Worm (Caenorhabditis elegans) whole organism, L2 larva: ENCODE data around the gene lgc-14.

Experiments
- ama-1 ChIP-seq: fragments of 150-350 bp; optimal IDR thresholded peaks from 2 replicates; lab custom pipeline; 2018; ENCODE audit warnings: inconsistent platforms
- blmp-1 ChIP-seq: sonication (generic microtip); optimal IDR thresholded peaks from 2 replicates; lab custom pipeline; 2017; ENCODE audit warnings: missing genetic modification characterization, mild to moderate bottlenecking, missing compliant biosample characterization, antibody characterized with exemption, moderate library complexity; ENCODE audit not compliant: insufficient read depth
- fos-1 ChIP-seq: fragments of 150-350 bp; optimal IDR thresholded peaks from 2 replicates; lab custom pipeline; 2014; ENCODE audit warnings: missing biosample characterization, missing genetic modification characterization
- lin-39 ChIP-seq: fragments of 150-350 bp; optimal IDR thresholded peaks from 2 replicates; lab custom pipeline; 2014; ENCODE audit warnings: missing biosample characterization, missing genetic modification reagents, missing genetic modification characterization
- mdl-1 ChIP-seq, 2 experiments: fragments of 150-350 bp in 1 of 2; sonication (generic microtip) in 1 of 2; optimal IDR thresholded peaks; 2 replicates each; lab custom pipeline; 2017; ENCODE audit warnings: missing biosample characterization in 2 of 2, missing genetic modification characterization in 2 of 2
- nhr-12 ChIP-seq: fragments of 150-350 bp; optimal IDR thresholded peaks from 2 replicates; lab custom pipeline; 2014; ENCODE audit warnings: missing biosample characterization, missing genetic modification characterization
- nhr-25 ChIP-seq: fragments of 150-350 bp; sonication (generic microtip); optimal IDR thresholded peaks from 3 replicates; lab custom pipeline; 2014; ENCODE audit warnings: missing biosample characterization, missing genetic modification characterization
- skn-1 ChIP-seq: sonication (generic microtip); optimal IDR thresholded peaks from 2 replicates; lab custom pipeline; 2017; ENCODE audit warnings: missing biosample characterization, missing genetic modification characterization
- snpc-4 ChIP-seq: fragments of 150-350 bp; optimal IDR thresholded peaks from 2 replicates; lab custom pipeline; 2014; ENCODE audit warnings: missing biosample characterization, missing genetic modification characterization
- unc-62 ChIP-seq: fragments of 150-350 bp; optimal IDR thresholded peaks from 2 replicates; lab custom pipeline; 2014; ENCODE audit warnings: missing biosample characterization, missing genetic modification reagents, missing genetic modification characterization
- zag-1 ChIP-seq: fragments of 150-350 bp; optimal IDR thresholded peaks from 2 replicates; lab custom pipeline; 2014; ENCODE audit warnings: missing biosample characterization, missing genetic modification characterization
- ztf-1 ChIP-seq: fragments of 200-800 bp; sonication (Bioruptor generic); conservative IDR thresholded peaks from 2 replicates; pipeline ENCODE4 v1.3.6; 2022; ENCODE audit warnings: missing genetic modification characterization, missing compliant biosample characterization

DNA sequence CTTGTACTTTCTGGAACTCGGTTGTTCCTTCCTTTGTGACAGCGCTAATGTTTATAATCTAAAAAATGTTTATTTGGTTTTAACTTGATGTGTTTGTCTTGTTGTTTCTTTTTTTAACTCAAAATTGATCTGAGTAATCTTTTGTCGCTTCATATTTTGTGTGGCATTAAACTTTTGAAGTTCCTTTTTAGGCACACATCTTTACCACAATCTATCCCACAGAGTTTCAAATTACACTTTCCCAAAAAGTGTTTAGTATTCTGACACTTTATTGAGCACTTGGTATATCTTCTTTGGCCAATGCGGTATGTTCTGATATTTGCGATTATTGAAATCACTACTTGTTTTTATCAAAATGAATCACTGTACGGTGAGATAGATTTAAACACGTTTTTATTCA, 14.0 kb downstream of the lgc-14 start, which contains the start of gene lgc-18:
- TF ChIP-seq skn-1 (tag; lab: Kevin White, UChicago), result no peak
- no peak for TF ChIP-seq blmp-1
- TF ChIP-seq snpc-4, result no peak
- no peak for TF ChIP-seq fos-1 (tag; lab: Kevin White, UChicago)
- no peak for TF ChIP-seq unc-62 (GFP tag; lab: Kevin White, UChicago)
- no peak for TF ChIP-seq ama-1 (lab: Kevin White, UChicago)
- TF ChIP-seq mdl-1 (tag; optimal IDR thresholded peaks at IDR 0.05; lab: Kevin White, UChicago), result no peak
- no peak for TF ChIP-seq nhr-25 (tag; lab: Kevin White, UChicago)
- no peak for TF ChIP-seq nhr-12 (tag; lab: Kevin White, UChicago)
- TF ChIP-seq lin-39, result no peak
- no peak for TF ChIP-seq zag-1 (tag; lab: Kevin White, UChicago)
- no peak for TF ChIP-seq ztf-1 (GFP tag; lab: Robert Waterston, UW)
